Worm (Caenorhabditis elegans) whole organism, L3 larva: Measurements from ENCODE around the gene srj-57.

Experiments used
- ama-1 ChIP-seq: fragments of 150-350 bp; optimal IDR thresholded peaks from 2 replicates; lab custom pipeline; 2018
- lin-15B ChIP-seq: fragments of 150-350 bp; optimal IDR thresholded peaks from 2 replicates; lab custom pipeline; 2014; ENCODE audit warnings: missing biosample characterization, missing genetic modification characterization
- nhr-237 ChIP-seq: fragments of 150-350 bp; optimal IDR thresholded peaks from 2 replicates; lab custom pipeline; 2014; ENCODE audit warnings: missing biosample characterization, missing genetic modification characterization
- tbx-2 ChIP-seq: sonication (generic microtip); optimal IDR thresholded peaks from 2 replicates; lab custom pipeline; 2016; ENCODE audit warnings: mild to moderate bottlenecking, missing genetic modification characterization, missing compliant biosample characterization
- ztf-11 ChIP-seq: fragments of 150-350 bp; optimal IDR thresholded peaks from 2 replicates; lab custom pipeline; 2014; ENCODE audit warnings: missing biosample characterization, missing genetic modification characterization

- TF ChIP-seq ama-1 (lab: Kevin White, UChicago), result no peak
- TF ChIP-seq ztf-11 (tag; lab: Kevin White, UChicago), result no peak
- TF ChIP-seq tbx-2 (tag; lab: Kevin White, UChicago), result no peak
- TF ChIP-seq nhr-237, result no peak
- TF ChIP-seq lin-15B (tag; lab: Kevin White, UChicago), result no peak
Measured at ce11 chrV:2871754-2872504, 16.6 kb upstream of the srj-57 start.
